Worm (Caenorhabditis elegans): ENCODE measurements around the gene dig-1.

Gene dig-1

DNA sequence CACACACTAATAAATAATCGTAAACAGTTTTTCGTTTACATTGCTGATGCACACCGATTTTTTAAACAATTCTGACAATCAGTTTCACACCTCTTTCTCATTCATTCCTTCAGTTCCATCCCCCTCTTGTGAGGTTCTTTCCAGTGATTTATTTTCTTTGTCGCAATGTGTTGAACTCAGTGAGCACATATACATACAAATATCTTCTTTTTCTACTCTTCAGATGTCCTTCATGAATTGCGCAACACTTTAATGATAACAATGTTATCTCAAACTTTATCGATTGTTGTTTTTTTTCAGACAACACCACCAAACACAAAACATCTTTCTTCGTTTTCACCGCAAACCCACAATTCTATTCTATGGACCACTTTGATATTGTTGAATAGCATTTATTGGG lies at the start of gene dig-1:
dig-1 (plus strand) TSS at position 301 of the 400 bp plus-strand sequence.
- TF ChIP-seq tbx-11 (GFP tag; IDR thresholded peaks at IDR 0.05), result no peak
- no peak for TF ChIP-seq scrt-1 (GFP tag; IDR thresholded peaks at IDR 0.05)
- no peak for TF ChIP-seq ama-1 (optimal IDR thresholded peaks at IDR 0.05)

DNA sequence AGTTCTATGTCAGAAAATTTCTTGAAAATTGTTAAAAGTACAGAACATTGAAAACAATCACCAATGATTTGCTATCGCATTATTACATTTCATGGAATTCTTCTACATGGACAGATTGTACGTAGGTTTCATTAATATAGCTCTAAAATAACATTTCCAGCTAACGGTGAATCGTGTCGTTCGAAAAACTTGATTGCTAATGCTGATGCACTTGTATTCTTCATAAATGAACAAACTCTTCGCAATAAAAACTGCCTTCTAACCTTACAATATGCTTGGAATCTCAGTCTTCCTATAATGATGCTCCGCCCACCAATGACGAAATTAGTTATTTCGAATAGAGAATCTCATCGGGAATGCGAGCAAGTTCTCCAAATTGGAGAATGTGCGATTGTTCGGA lies 40.6 kb upstream of the dig-1 start, which contains the start of gene F37A4.6:
F37A4.6 (plus strand) TSS at position 301 of the 400 bp plus-strand sequence.
- no peak for TF ChIP-seq flt-1 (GFP tag; IDR thresholded peaks at IDR 0.05)
- TF ChIP-seq ceh-36 (tag; optimal IDR thresholded peaks at IDR 0.05), result no peak
- TF ChIP-seq tbx-37 (GFP tag; conservative IDR thresholded peaks at IDR 0.05), result no peak
- TF ChIP-seq tbx-11 (GFP tag; IDR thresholded peaks at IDR 0.05), result no peak
- TF ChIP-seq tra-4 (tag; optimal IDR thresholded peaks at IDR 0.05), result no peak
- TF ChIP-seq hnd-1 (tag; optimal IDR thresholded peaks at IDR 0.05), result no peak
- no peak for TF ChIP-seq scrt-1 (GFP tag; IDR thresholded peaks at IDR 0.05)
- no peak for TF ChIP-seq hmbx-1 (tag; optimal IDR thresholded peaks at IDR 0.05)
- TF ChIP-seq pes-1 (GFP tag; IDR thresholded peaks at IDR 0.05), result no peak
- no peak for TF ChIP-seq hmg-4 (GFP tag; optimal IDR thresholded peaks at IDR 0.05)

DNA sequence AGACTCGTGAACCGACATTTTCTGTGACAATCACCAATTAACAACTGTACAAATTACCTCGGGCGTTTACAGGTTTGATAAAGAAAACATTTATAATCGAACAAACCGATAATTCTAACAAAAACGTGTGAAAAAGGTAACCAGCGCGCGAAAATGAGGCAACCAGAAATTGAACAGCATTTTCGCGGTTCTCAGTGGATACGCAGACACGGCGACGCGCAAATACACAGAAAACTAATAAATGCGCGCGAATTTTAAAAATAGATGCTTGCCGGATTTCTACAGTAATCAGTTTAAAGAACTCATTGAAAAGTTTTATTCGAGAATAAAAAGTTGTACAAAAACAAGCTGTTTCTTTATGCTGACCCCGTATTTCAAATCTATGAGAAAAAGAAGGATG lies 36.1 kb upstream of the dig-1 start, which contains the start of gene isw-1:
isw-1 (minus strand) TSS at position 118 of the 400 bp plus-strand sequence.
- TF ChIP-seq F13C5.2 (tag; optimal IDR thresholded peaks at IDR 0.05), result peak; percentile 57
- TF ChIP-seq ceh-36 (tag; optimal IDR thresholded peaks at IDR 0.05), result no peak

DNA sequence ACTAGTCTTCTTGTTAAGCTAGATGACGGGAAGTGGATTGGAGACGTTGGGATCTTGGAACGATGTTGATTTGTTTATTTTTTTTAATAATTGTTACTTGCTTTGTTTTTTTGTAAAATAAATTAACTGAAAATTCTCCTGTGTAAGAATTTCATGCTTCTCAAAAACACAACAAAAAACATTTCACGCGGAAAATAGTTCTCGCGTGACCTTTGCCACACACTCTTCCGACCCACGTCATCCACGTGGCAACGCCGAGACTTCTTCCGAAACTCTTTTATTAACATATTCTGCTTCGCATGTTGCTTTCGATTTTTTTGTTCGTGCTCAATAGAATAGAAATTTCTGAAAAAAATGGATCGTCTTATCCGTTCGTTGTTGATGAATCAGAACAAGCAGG lies 34.5 kb upstream of the dig-1 start, which contains the start of gene F37A4.5:
F37A4.5 (plus strand) TSS at position 301 of the 400 bp plus-strand sequence.
- TF ChIP-seq hmg-4 (GFP tag; optimal IDR thresholded peaks at IDR 0.05) (no peak), hmbx-1 (tag; optimal IDR thresholded peaks at IDR 0.05) (no peak), tbx-11 (GFP tag; IDR thresholded peaks at IDR 0.05) (no peak), ama-1 (optimal IDR thresholded peaks at IDR 0.05) (no peak)

DNA sequence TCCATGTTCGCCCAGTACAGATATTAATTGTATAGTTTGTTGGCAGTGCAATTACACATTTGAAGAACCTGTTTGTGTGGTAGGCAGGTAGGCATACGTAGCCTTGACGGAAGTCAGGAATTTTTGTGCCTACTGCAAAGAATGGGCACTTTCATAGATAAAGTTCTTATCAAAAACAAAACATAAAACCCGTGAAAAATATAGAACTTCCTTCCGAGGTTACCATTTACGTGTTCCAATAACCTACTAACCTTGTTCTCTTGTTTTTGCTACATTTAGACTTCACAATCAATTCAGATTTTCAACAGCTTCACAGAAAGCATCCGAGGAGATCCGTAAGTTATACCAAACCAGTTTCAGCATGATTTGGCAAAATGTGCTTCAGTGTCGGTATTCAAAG lies 32.8 kb upstream of the dig-1 start, which contains the start of gene F37A4.4:
F37A4.4 (plus strand) TSS at position 301 of the 400 bp plus-strand sequence.
- TF ChIP-seq F13C5.2 (tag; optimal IDR thresholded peaks at IDR 0.05) (no peak), hnd-1 (tag; optimal IDR thresholded peaks at IDR 0.05) (no peak), tbx-37 (GFP tag; conservative IDR thresholded peaks at IDR 0.05) (no peak), sea-1 (GFP tag; conservative IDR thresholded peaks at IDR 0.05) (no peak), B0310.2 (tag; optimal IDR thresholded peaks at IDR 0.05) (no peak), flt-1 (GFP tag; IDR thresholded peaks at IDR 0.05) (no peak), tbx-11 (GFP tag; IDR thresholded peaks at IDR 0.05) (no peak), ets-7 (tag; optimal IDR thresholded peaks at IDR 0.05) (no peak), ceh-13 (GFP tag; optimal IDR thresholded peaks at IDR 0.05) (no peak), scrt-1 (GFP tag; IDR thresholded peaks at IDR 0.05) (no peak)

DNA sequence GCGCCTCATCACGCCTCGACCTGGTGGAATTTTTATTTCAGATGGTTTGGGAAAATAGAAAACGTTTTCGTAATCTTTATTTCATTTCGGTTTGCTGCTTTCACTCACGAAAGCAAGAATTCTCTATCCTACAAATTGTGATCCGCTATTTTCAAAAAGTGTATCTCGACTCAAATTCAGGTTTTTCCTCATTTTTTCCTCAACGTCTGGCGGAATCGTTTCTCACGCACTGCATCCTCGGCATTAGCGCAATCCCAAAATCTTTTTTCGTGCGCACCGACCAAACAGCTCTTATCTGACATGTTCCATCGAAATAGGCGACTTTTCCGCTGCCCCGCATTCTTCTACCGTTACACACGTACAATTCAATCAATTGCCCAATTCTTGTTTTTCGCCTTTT lies 27.8 kb upstream of the dig-1 start, which contains the start of gene F37A4.3:
F37A4.3 (plus strand) TSS at position 301 of the 400 bp plus-strand sequence.
- TF ChIP-seq ets-7 (tag; optimal IDR thresholded peaks at IDR 0.05) (no peak), ceh-36 (tag; optimal IDR thresholded peaks at IDR 0.05) (no peak), scrt-1 (GFP tag; IDR thresholded peaks at IDR 0.05) (no peak), B0310.2 (tag; optimal IDR thresholded peaks at IDR 0.05) (no peak), ceh-13 (GFP tag; optimal IDR thresholded peaks at IDR 0.05) (no peak), flt-1 (GFP tag; IDR thresholded peaks at IDR 0.05) (no peak), F13C5.2 (tag; optimal IDR thresholded peaks at IDR 0.05) (no peak), hmbx-1 (tag; optimal IDR thresholded peaks at IDR 0.05) (no peak), pes-1 (GFP tag; IDR thresholded peaks at IDR 0.05) (no peak), tra-4 (tag; optimal IDR thresholded peaks at IDR 0.05) (no peak), aly-1 (tag; optimal IDR thresholded peaks at IDR 0.05) (no peak), hmg-4 (GFP tag; optimal IDR thresholded peaks at IDR 0.05) (no peak), tbx-11 (GFP tag; IDR thresholded peaks at IDR 0.05) (no peak), hnd-1 (tag; optimal IDR thresholded peaks at IDR 0.05) (no peak), ama-1 (optimal IDR thresholded peaks at IDR 0.05) (no peak), tbx-37 (GFP tag; conservative IDR thresholded peaks at IDR 0.05) (no peak), sea-1 (GFP tag; conservative IDR thresholded peaks at IDR 0.05) (no peak)

DNA sequence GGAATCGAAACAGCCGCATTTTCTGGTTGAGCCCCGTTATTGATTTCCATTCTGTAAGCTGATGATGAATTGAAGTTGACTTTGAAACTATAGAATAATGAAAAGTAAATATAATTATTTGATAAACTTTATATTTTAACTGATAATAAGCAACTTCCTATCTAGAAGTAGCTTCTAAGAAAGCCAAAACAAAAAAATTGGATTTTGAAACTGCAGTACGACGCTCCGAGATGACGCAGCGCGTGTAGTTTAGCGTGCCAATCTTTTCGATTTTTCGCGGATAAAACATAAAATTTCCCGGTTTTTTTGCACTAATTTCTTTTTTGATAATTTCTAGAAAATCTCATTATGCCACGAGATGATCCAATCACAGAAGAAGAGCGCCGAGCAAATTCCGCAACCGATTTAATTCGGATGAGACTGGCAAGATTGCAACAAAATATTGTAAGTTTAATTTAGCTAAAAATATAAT lies 23.9 kb upstream of the dig-1 start, which contains the start of the genes bath-41 and F37A4.2:
bath-41 (minus strand) TSS at position 51 of the 472 bp plus-strand sequence.
F37A4.2 (plus strand) TSS at position 247 of the 472 bp plus-strand sequence.
- no peak for TF ChIP-seq ama-1 (optimal IDR thresholded peaks at IDR 0.05)
- TF ChIP-seq hmbx-1 (tag; optimal IDR thresholded peaks at IDR 0.05), result no peak
- no peak for TF ChIP-seq ceh-36 (tag; optimal IDR thresholded peaks at IDR 0.05)
- no peak for TF ChIP-seq scrt-1 (GFP tag; IDR thresholded peaks at IDR 0.05)
- no peak for TF ChIP-seq hnd-1 (tag; optimal IDR thresholded peaks at IDR 0.05)
- TF ChIP-seq pes-1 (GFP tag; IDR thresholded peaks at IDR 0.05), result no peak
- no peak for TF ChIP-seq tbx-37 (GFP tag; conservative IDR thresholded peaks at IDR 0.05)
- no peak for TF ChIP-seq flt-1 (GFP tag; IDR thresholded peaks at IDR 0.05)
- TF ChIP-seq ets-7 (tag; optimal IDR thresholded peaks at IDR 0.05), result no peak
- TF ChIP-seq tbx-11 (GFP tag; IDR thresholded peaks at IDR 0.05), result no peak
- no peak for TF ChIP-seq sea-1 (GFP tag; conservative IDR thresholded peaks at IDR 0.05)

DNA sequence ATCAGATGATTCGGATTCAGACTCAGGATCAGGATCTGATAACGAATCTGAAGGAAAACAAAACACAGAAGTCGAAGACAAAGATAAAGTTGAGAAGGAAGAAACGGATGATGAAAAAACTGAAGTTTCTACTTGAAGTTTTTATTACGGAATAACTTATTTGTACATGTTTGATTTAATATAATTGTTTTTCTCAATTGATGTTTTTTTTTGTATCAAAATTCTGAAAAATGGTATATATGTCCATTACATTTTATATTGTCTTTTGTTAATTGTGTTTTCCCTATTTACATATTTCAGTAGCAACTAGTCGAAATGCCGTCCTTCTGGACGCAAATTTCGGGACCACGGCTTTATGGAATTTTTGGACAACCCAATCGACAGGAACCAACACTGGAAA lies 23.0 kb upstream of the dig-1 start, which contains the start of gene F37A4.1:
F37A4.1 (plus strand) TSS at position 301 of the 400 bp plus-strand sequence.
- no peak for TF ChIP-seq aly-1 (tag; optimal IDR thresholded peaks at IDR 0.05)
- TF ChIP-seq ama-1 (optimal IDR thresholded peaks at IDR 0.05), result no peak
- no peak for TF ChIP-seq tra-4 (tag; optimal IDR thresholded peaks at IDR 0.05)
- TF ChIP-seq scrt-1 (GFP tag; IDR thresholded peaks at IDR 0.05), result no peak
- no peak for TF ChIP-seq F13C5.2 (tag; optimal IDR thresholded peaks at IDR 0.05)
- TF ChIP-seq B0310.2 (tag; optimal IDR thresholded peaks at IDR 0.05), result no peak
- no peak for TF ChIP-seq flt-1 (GFP tag; IDR thresholded peaks at IDR 0.05)
- TF ChIP-seq sea-1 (GFP tag; conservative IDR thresholded peaks at IDR 0.05), result no peak
- TF ChIP-seq ceh-36 (tag; optimal IDR thresholded peaks at IDR 0.05), result no peak
- no peak for TF ChIP-seq hmg-4 (GFP tag; optimal IDR thresholded peaks at IDR 0.05)
- TF ChIP-seq ets-7 (tag; optimal IDR thresholded peaks at IDR 0.05), result no peak
- TF ChIP-seq hmbx-1 (tag; optimal IDR thresholded peaks at IDR 0.05), result no peak
- no peak for TF ChIP-seq hnd-1 (tag; optimal IDR thresholded peaks at IDR 0.05)
- TF ChIP-seq ceh-13 (GFP tag; optimal IDR thresholded peaks at IDR 0.05), result no peak
- no peak for TF ChIP-seq tbx-37 (GFP tag; conservative IDR thresholded peaks at IDR 0.05)
